Worm (Caenorhabditis elegans) whole organism, L1 larva: Measurements from ENCODE around the gene C53C11.5.

Experiments used
- blmp-1 ChIP-seq: fragments of 150-350 bp; optimal IDR thresholded peaks from 2 replicates; lab custom pipeline; 2014; ENCODE audit warnings: missing biosample characterization, missing genetic modification characterization
- ceh-90 ChIP-seq: sonication (generic microtip); optimal IDR thresholded peaks from 2 replicates; lab custom pipeline; 2016; ENCODE audit warnings: missing genetic modification characterization, missing compliant biosample characterization
- egl-27 ChIP-seq, 2 experiments: fragments of 150-350 bp in 1 of 2; sonication (generic microtip); optimal IDR thresholded peaks; 3 replicates each; lab custom pipeline; 2017 to 2018; ENCODE audit warnings: missing biosample characterization in 2 of 2, missing genetic modification characterization in 2 of 2, missing genetic modification reagents in 2 of 2
- mep-1 ChIP-seq: fragments of 150-350 bp; optimal IDR thresholded peaks from 2 replicates; lab custom pipeline; 2014; ENCODE audit warnings: missing biosample characterization, missing genetic modification characterization
- nhr-76 ChIP-seq: sonication (generic microtip); optimal IDR thresholded peaks from 2 replicates; lab custom pipeline; 2017; ENCODE audit warnings: missing biosample characterization, missing genetic modification characterization
- pqm-1 ChIP-seq: sonication (generic microtip); optimal IDR thresholded peaks from 3 replicates; lab custom pipeline; 2017; ENCODE audit warnings: missing biosample characterization, missing genetic modification characterization
- tlp-1 ChIP-seq: fragments of 150-350 bp; optimal IDR thresholded peaks from 2 replicates; lab custom pipeline; 2014; ENCODE audit warnings: missing biosample characterization, missing genetic modification characterization

DNA sequence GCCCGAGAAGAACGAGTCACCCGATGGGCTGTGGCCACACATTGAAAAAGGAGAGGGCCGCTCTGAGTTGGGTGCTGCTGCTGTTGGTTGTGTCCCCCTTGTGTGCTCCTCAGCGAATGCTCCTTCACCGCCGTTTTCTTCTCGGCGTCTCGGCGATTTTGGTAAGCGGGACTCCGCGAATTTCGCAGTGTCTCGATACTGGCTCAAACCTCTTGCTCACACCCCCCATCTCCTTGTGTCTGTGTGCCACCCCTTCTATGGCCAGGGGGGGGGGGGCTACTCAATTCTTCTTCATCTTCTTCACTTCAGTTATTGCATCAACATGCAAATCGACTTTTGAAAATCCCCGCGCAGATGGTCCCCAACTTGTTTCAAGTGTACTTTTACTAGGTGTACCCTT is 18.9 kb upstream of the C53C11.5 start:
- no peak for TF ChIP-seq mep-1 (tag; lab: Kevin White, UChicago)
- no peak for TF ChIP-seq blmp-1 (tag; lab: Kevin White, UChicago)
- no peak for TF ChIP-seq ceh-90 (tag; lab: Kevin White, UChicago)
- TF ChIP-seq nhr-76 (tag; lab: Kevin White, UChicago): no peak
- TF ChIP-seq egl-27 (tag; optimal IDR thresholded peaks at IDR 0.05; lab: Kevin White, UChicago): no peak
- no peak for TF ChIP-seq pqm-1 (tag; lab: Kevin White, UChicago)
- TF ChIP-seq tlp-1: no peak
